Fruit fly (Drosophila melanogaster) whole organism: Measurements from ENCODE around the gene CG10559.

Experiments
- CG8478 ChIP-seq: fragments of >200 bp; optimal IDR thresholded peaks from 2 replicates; lab custom pipeline; 2018; ENCODE audit warnings: inconsistent platforms
- Dll ChIP-seq: fragments of >200 bp; optimal IDR thresholded peaks from 2 replicates; lab custom pipeline; 2017
- EcR ChIP-seq, 2 experiments: fragments of >200 bp; optimal IDR thresholded peaks; 2 replicates each; lab custom pipeline; 2017; ENCODE audit warnings: missing biosample characterization in 2 of 2, missing genetic modification characterization in 2 of 2, missing genetic modification reagents in 2 of 2
- pan ChIP-seq: fragments of >200 bp; optimal IDR thresholded peaks from 2 replicates; lab custom pipeline; 2017
- psq ChIP-seq: fragments of >200 bp; optimal IDR thresholded peaks from 2 replicates; lab custom pipeline; 2017
- usp ChIP-seq: fragments of >200 bp; optimal IDR thresholded peaks from 2 replicates; lab custom pipeline; 2017; ENCODE audit warnings: missing biosample characterization, missing genetic modification characterization, mixed read lengths

The CG10559 gene

DNA sequence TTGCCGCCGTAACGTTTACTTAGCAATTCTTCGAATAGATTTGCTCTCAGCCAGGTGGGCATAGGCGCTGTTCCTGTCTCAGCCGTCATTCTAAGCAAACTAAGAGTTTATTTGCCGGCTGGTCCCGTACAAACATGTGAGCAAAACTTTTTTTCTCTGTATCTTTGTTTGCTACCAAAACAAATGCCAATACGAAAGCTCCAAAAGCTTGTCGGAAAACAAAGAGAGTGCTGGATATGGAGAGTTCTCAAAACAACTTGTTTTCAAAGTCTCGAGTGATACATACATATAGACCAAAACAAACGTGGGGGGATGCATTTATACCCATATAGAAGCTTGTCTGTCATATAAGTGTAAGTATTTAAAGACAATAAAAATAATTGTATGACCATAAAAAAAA is at the start of gene CG10559:
Gene CG10559 (minus strand): TSS at position 101 of the 400 bp plus-strand sequence.
- TF ChIP-seq usp (GFP tag; lab: Kevin White, UChicago) = no peak
- TF ChIP-seq CG8478 (lab: Kevin White, UChicago) = no peak
- TF ChIP-seq EcR (GFP tag; optimal IDR thresholded peaks at IDR 0.05; lab: Kevin White, UChicago) = no peak
- no peak for TF ChIP-seq psq (lab: Kevin White, UChicago)
- no peak for TF ChIP-seq Dll
- no peak for TF ChIP-seq pan (lab: Kevin White, UChicago)

DNA sequence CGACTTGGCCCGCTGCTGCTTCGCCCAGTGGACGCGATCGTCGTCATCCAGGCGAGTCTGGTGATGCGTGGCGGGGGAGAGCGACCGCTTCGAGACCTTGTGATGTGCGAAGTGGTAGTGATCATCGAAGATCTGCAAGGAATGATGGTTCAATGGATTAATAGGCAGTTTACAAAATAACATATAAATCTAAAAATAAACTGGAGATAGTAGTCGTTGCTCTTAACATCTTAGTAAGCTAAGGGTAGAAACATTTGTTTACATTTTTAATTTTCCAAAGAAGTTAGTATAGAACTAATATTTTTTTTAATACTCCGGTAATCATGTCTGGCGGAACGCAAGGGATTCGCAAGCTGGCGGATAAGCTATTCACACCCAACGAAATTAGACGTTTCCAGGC is 42.1 kb upstream of the CG10559 start, which contains the start of gene ND-49L:
Gene ND-49L (plus strand): TSS at position 301 of the 400 bp plus-strand sequence.
- TF ChIP-seq CG8478 (lab: Kevin White, UChicago) (no peak), EcR (GFP tag; optimal IDR thresholded peaks at IDR 0.05; lab: Kevin White, UChicago) (no peak)

DNA sequence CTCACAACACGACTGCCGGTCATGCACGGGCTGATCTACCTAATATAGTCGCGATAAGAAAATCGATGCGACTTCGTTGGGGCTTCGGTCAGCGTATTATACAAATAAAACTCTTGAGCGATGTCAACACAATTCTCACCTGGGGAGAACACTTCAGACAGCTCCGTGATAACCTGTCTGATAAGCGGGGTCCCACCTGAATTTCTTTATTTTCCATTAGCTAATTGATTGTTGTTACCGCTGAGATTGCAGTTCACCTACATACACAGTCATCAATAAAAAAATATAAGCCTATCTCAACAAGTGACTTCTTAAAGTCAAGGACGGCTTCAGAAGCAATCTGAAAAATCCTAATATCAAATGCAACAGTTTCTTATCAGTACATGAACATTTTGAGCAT is 31.0 kb upstream of the CG10559 start, which contains the start of gene tobi:
Gene tobi (minus strand): TSS at position 23 of the 400 bp plus-strand sequence.
- TF ChIP-seq EcR (GFP tag; optimal IDR thresholded peaks at IDR 0.05; lab: Kevin White, UChicago) (no peak), usp (GFP tag; lab: Kevin White, UChicago) (no peak), CG8478 (lab: Kevin White, UChicago) (no peak), psq (lab: Kevin White, UChicago) (no peak), Dll (no peak), pan (lab: Kevin White, UChicago) (no peak)

DNA sequence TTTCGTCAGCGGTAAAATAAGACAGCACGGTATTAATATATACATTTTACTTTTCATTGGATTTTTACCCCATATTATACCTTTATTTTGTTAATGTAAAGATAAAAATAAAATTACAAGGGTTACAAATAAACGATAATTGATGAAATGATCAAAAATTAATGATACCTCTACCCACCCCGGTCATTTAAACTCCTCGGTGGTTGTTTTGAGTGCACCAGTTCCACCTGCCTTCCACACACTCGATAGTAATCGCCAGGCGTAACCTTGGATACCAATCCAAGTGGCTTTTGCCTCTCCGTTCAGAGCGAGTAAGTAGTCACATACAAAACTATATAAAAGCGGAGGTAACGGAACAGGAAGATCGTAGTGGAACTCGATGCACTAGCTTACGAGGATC is 24.0 kb upstream of the CG10559 start, which contains the start of gene rha:
Gene rha (plus strand): TSS at position 301 of the 400 bp plus-strand sequence.
- TF ChIP-seq usp (GFP tag; lab: Kevin White, UChicago) = no peak
- TF ChIP-seq CG8478 (lab: Kevin White, UChicago) = no peak
- no peak for TF ChIP-seq psq (lab: Kevin White, UChicago)

DNA sequence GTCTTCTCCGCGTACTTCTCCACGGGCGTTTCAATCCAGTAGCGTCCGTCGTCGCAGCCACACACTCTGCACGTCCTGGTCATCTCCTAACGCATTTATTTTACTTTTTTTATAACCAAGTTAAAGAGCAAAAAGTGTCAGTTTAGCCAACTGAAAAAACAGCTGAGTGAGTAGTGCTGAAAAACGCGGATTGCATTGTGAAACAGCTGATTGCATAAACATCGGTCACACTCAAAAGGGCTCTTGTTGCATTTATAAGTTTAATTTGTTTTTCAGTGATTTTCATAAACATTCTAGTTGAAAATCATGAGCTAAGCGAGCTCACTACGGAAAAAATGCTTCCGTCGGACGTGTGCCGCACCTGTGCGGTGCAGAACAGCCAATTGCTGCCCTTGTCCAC is 19.1 kb upstream of the CG10559 start, which contains the start of the genes CG10669 and CG11902:
Gene CG10669 (minus strand): TSS at position 179 of the 400 bp plus-strand sequence.
Gene CG11902 (plus strand): TSS at position 193 of the 400 bp plus-strand sequence.
- TF ChIP-seq usp (GFP tag; lab: Kevin White, UChicago) = no peak
- TF ChIP-seq EcR (GFP tag; optimal IDR thresholded peaks at IDR 0.05; lab: Kevin White, UChicago) = no peak
- no peak for TF ChIP-seq CG8478 (lab: Kevin White, UChicago)
- no peak for TF ChIP-seq pan (lab: Kevin White, UChicago)
- no peak for TF ChIP-seq psq (lab: Kevin White, UChicago)
- no peak for TF ChIP-seq Dll

DNA sequence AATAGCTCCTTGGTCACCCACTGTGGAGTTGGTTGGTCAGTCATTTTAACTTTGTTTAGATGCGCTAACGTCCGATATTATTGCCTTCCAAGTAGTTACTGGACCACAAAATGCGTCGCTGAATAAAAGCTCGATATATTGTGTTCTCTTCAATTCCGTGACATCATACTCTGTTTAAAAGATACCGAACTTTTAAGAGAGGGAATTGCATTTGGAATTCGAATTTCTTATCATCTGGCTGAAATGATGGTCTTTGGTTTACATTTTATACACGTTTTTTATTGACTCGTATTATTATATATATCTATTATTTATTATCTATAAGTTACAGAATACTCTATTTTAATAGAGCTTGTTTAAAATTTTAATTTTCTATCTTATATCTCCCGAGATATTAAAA is 15.2 kb upstream of the CG10559 start, which contains the start of gene CHKov2:
Gene CHKov2 (minus strand): TSS at position 101 of the 400 bp plus-strand sequence.
- TF ChIP-seq EcR (GFP tag; optimal IDR thresholded peaks at IDR 0.05; lab: Kevin White, UChicago) = no peak
- TF ChIP-seq pan (lab: Kevin White, UChicago) = no peak
- no peak for TF ChIP-seq psq (lab: Kevin White, UChicago)
- TF ChIP-seq CG8478 (lab: Kevin White, UChicago) = no peak
- TF ChIP-seq usp (GFP tag; lab: Kevin White, UChicago) = no peak
- no peak for TF ChIP-seq Dll

DNA sequence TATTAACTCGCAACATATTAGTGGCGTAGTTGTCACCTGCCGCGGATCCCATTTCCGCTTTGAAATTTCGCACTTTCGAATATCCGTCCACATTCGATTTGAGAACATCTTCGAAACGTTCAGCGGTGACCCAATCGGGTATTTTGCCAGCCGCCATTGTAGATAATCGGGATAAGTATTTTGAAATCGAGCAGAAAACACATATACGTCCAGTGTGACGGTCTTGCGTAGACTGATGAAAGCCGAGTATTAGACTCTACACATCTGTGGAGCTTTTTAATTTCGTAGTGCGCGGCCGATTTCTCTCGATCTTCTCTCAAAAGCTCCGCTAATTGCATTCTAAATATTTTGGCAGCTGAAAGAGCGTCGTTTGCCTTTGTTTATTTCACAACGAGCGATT is 13.2 kb upstream of the CG10559 start, which contains the start of gene CHKov1:
Gene CHKov1 (minus strand): TSS at position 238 of the 400 bp plus-strand sequence.
- TF ChIP-seq pan (lab: Kevin White, UChicago) (no peak), psq (lab: Kevin White, UChicago) (no peak), usp (GFP tag; lab: Kevin White, UChicago) (no peak), CG8478 (lab: Kevin White, UChicago) (no peak), Dll (no peak)

DNA sequence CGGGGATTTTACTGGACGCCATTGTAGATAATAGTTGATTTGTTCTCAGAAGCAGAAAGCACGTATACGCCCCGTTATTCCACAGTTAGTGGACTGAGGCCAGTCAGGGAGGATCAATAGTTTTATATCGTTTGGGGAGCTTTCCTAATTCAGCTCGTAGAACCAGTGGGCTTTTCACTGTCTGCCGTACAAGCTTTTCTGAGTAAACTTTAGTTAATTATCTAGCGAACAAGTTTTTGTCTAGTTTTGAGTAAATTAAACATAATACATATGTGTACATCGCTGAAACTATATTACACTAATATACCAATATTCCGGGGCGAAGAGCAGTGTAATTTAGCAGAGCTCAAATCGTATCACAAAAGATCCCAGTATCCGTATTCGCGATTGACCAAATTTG is 6.7 kb upstream of the CG10559 start, which contains the start of gene CG10562:
Gene CG10562 (minus strand): TSS at position 101 of the 400 bp plus-strand sequence.
- no peak for TF ChIP-seq EcR (GFP tag; optimal IDR thresholded peaks at IDR 0.05; lab: Kevin White, UChicago)
- TF ChIP-seq psq (lab: Kevin White, UChicago) = no peak
- TF ChIP-seq pan (lab: Kevin White, UChicago) = no peak
- no peak for TF ChIP-seq usp (GFP tag; lab: Kevin White, UChicago)

DNA sequence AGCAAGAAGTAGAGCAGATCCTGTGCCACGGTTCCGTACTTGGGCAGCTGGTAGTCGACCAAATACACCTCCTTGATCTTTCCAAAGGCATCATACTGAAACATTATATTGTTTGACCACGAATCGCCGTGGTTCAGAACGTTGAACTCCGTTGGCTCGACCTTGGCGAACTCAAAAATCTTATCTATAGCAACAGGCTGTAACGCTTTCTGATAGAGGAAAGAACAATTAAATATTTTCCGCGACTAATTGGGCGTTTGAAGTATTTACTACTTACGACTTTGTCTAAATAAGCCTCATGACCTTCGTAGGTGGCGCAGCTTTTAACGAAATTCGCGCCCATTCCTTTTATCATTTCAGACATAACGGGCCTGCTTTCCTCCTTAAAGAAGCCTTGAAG is 5.8 kb upstream of the CG10559 start:
- no peak for TF ChIP-seq EcR (GFP tag; optimal IDR thresholded peaks at IDR 0.05; lab: Kevin White, UChicago)

DNA sequence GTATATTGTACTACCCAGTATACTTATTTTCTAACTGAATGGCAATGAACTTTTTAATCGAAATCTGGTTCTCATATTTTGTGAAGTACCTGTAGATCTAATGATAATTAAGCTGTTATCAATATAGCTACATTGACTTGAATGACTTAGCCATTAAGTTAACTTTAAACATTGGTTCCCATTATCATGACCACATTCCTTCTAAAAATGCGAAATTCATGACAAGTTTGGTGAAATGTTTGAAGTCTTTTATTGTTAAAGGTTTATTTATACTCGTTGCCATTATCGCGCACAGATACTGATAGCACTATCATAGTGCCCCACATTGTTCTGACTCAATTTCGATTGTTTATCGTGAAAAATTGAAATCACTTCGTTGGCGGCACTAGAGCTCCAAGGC is 5.0 kb upstream of the CG10559 start:
- TF ChIP-seq usp (GFP tag; lab: Kevin White, UChicago) (no peak), pan (lab: Kevin White, UChicago) (no peak), psq (lab: Kevin White, UChicago) (no peak), CG8478 (lab: Kevin White, UChicago) (no peak), Dll (no peak)

DNA sequence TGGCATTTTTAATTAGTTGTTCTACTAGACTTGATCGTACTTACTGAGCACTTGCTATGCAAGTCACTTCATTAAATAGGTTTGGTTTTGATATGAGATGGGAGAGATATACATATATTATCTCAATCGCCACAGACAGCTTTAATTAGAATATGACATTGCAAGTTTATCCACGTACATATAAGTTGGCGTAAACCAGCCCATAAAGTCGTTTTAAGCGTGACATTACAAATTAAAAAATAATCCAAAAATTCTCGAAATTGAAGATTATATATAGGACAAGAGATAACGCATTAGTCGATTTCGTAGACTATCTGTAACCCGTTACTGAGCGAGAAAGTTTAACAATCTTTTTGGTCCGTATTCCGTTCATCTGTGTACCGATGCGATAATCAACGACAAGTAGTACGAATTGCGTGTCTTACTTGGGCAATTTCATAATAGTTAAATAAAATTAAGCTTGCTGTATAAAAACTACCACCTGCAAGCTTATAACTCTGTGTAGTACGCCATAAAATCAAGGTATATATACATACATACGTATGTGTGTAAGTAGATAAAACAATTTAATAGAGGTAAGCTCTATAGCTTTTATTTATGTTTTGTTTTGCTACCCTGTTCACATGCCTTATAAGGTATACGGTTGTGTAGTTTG is 4.3 kb upstream of the CG10559 start, which contains the start of gene CG10560:
Gene CG10560 (minus strand): TSS at position 51 of the 655 bp plus-strand sequence.
- TF ChIP-seq EcR (GFP tag; optimal IDR thresholded peaks at IDR 0.05; lab: Kevin White, UChicago) (no peak), pan (lab: Kevin White, UChicago) (no peak), usp (GFP tag; lab: Kevin White, UChicago) (no peak), psq (lab: Kevin White, UChicago) (no peak), CG8478 (lab: Kevin White, UChicago) (no peak), Dll (no peak)

DNA sequence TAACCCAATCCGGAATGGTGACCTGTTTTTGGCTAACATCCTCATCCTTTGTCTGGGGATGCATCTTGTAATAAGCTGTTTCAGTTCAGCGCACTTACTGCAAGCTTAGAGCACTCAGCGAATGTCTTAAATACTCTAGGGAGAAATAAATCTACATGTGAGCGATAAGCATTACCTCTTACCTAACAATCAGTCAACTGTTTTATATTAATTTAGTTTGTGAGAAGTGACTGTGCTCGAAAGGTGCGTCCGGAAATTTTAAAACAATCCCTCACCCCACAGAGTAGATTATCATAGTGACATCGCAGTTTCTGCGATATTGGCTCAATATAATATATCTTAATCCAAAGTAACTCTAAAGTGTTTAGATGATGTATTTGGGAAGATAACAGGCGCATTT is 2.1 kb upstream of the CG10559 start, which contains the start of gene CG10553:
Gene CG10553 (minus strand): TSS at position 101 of the 400 bp plus-strand sequence.
- TF ChIP-seq usp (GFP tag; lab: Kevin White, UChicago) (no peak), Dll (no peak), EcR (GFP tag; optimal IDR thresholded peaks at IDR 0.05; lab: Kevin White, UChicago) (no peak), psq (lab: Kevin White, UChicago) (no peak)
